In genomic region chr3R:23368235-23368634, dm6 we compare ENCODE assay signal across 1 fruit fly cellular context.
TF ChIP-seq lines count a peak whose summit lies in the region.

No protein-coding gene starts in this region.

TF ChIP-seq in whole organism, prepupa, 60 proteins besides CTCF, POLR2A, EP300 and RAD21 (continued from another document):
- TF ChIP-seq Sox14 (GFP tag; optimal IDR thresholded peaks at IDR 0.05; lab: Kevin White, UChicago) (peak; percentile 18), CG32006 (GFP tag; optimal IDR thresholded peaks at IDR 0.05; lab: Kevin White, UChicago) (peak; percentile 60), CG8632 (GFP tag; optimal IDR thresholded peaks at IDR 0.05; lab: Kevin White, UChicago) (no peak), vri (GFP tag; optimal IDR thresholded peaks at IDR 0.05; lab: Kevin White, UChicago) (no peak)
TF ChIP-seq in whole organism, prepupa: peak in this region for 18.
